Fruit fly (Drosophila melanogaster): ENCODE results near the gene Tpr2.

Tpr2 gene

dm6 chr2L:16491123-16491751, at the start of gene Tpr2:
TSS of gene Tpr2 (plus strand) at chr2L:16491540.
- TF ChIP-seq EcR (GFP tag; optimal IDR thresholded peaks at IDR 0.05) (no peak), usp (GFP tag; optimal IDR thresholded peaks at IDR 0.05) (no peak), CG8478 (optimal IDR thresholded peaks at IDR 0.05) (no peak), Dll (optimal IDR thresholded peaks at IDR 0.05) (no peak), pan (optimal IDR thresholded peaks at IDR 0.05) (peak; percentile 62)

- TF ChIP-seq psq (optimal IDR thresholded peaks at IDR 0.05), result no peak
- TF ChIP-seq EcR (GFP tag; optimal IDR thresholded peaks at IDR 0.05), result no peak
- TF ChIP-seq CG8478 (optimal IDR thresholded peaks at IDR 0.05), result no peak
- TF ChIP-seq pan (optimal IDR thresholded peaks at IDR 0.05), result no peak
- TF ChIP-seq usp (GFP tag; optimal IDR thresholded peaks at IDR 0.05), result no peak
- no peak for TF ChIP-seq Dll (optimal IDR thresholded peaks at IDR 0.05)
These were observed 48.7 kb upstream of the Tpr2 start for dm6 chr2L:16442620-16443019.

dm6 chr2L:16445034-16445433, 46.3 kb upstream of the Tpr2 start, which contains the start of gene Idgf1:
TSS of gene Idgf1 (plus strand) at chr2L:16445278.
- TF ChIP-seq psq (optimal IDR thresholded peaks at IDR 0.05) (no peak), pan (optimal IDR thresholded peaks at IDR 0.05) (no peak), usp (GFP tag; optimal IDR thresholded peaks at IDR 0.05) (no peak), Dll (optimal IDR thresholded peaks at IDR 0.05) (no peak), CG8478 (optimal IDR thresholded peaks at IDR 0.05) (no peak), EcR (GFP tag; optimal IDR thresholded peaks at IDR 0.05) (no peak)

dm6 chr2L:16446975-16447509, 44.3 kb upstream of the Tpr2 start, which contains the start of gene Idgf2:
TSS of gene Idgf2 (plus strand) at chr2L:16447330.
- TF ChIP-seq EcR (GFP tag; optimal IDR thresholded peaks at IDR 0.05) (no peak), CG8478 (optimal IDR thresholded peaks at IDR 0.05) (no peak), pan (optimal IDR thresholded peaks at IDR 0.05) (no peak), Dll (optimal IDR thresholded peaks at IDR 0.05) (no peak), usp (GFP tag; optimal IDR thresholded peaks at IDR 0.05) (no peak), psq (optimal IDR thresholded peaks at IDR 0.05) (no peak)

- TF ChIP-seq usp (GFP tag; optimal IDR thresholded peaks at IDR 0.05) (no peak), psq (optimal IDR thresholded peaks at IDR 0.05) (no peak), CG8478 (optimal IDR thresholded peaks at IDR 0.05) (no peak), pan (optimal IDR thresholded peaks at IDR 0.05) (no peak), EcR (GFP tag; optimal IDR thresholded peaks at IDR 0.05) (peak in 1 of 2 experiments; percentile 84), Dll (optimal IDR thresholded peaks at IDR 0.05) (no peak)
These were observed 43.4 kb upstream of the Tpr2 start for dm6 chr2L:16447875-16448412.

- TF ChIP-seq usp (GFP tag; optimal IDR thresholded peaks at IDR 0.05) (no peak), EcR (GFP tag; optimal IDR thresholded peaks at IDR 0.05) (no peak), Dll (optimal IDR thresholded peaks at IDR 0.05) (no peak), psq (optimal IDR thresholded peaks at IDR 0.05) (no peak)
These were observed 42.7 kb upstream of the Tpr2 start, which contains the start of gene CG5888 for dm6 chr2L:16448451-16449206. TSS of gene CG5888 (minus strand) at chr2L:16448469.

- TF ChIP-seq usp (GFP tag; optimal IDR thresholded peaks at IDR 0.05), result no peak
- no peak for TF ChIP-seq EcR (GFP tag; optimal IDR thresholded peaks at IDR 0.05)
- no peak for TF ChIP-seq pan (optimal IDR thresholded peaks at IDR 0.05)
- TF ChIP-seq Dll (optimal IDR thresholded peaks at IDR 0.05), result no peak
- no peak for TF ChIP-seq psq (optimal IDR thresholded peaks at IDR 0.05)
- no peak for TF ChIP-seq CG8478 (optimal IDR thresholded peaks at IDR 0.05)
These were observed 40.4 kb upstream of the Tpr2 start, which contains the start of gene Idgf3 for dm6 chr2L:16450891-16451290. TSS of gene Idgf3 (plus strand) at chr2L:16450907.

dm6 chr2L:16451858-16452257, 39.5 kb upstream of the Tpr2 start:
- TF ChIP-seq Dll (optimal IDR thresholded peaks at IDR 0.05), result no peak
- no peak for TF ChIP-seq CG8478 (optimal IDR thresholded peaks at IDR 0.05)
- no peak for TF ChIP-seq pan (optimal IDR thresholded peaks at IDR 0.05)
- TF ChIP-seq psq (optimal IDR thresholded peaks at IDR 0.05), result no peak
- TF ChIP-seq EcR (GFP tag; optimal IDR thresholded peaks at IDR 0.05), result no peak
- no peak for TF ChIP-seq usp (GFP tag; optimal IDR thresholded peaks at IDR 0.05)

- TF ChIP-seq EcR (GFP tag; optimal IDR thresholded peaks at IDR 0.05), result no peak
- TF ChIP-seq CG8478 (optimal IDR thresholded peaks at IDR 0.05), result no peak
- no peak for TF ChIP-seq pan (optimal IDR thresholded peaks at IDR 0.05)
- no peak for TF ChIP-seq psq (optimal IDR thresholded peaks at IDR 0.05)
- TF ChIP-seq usp (GFP tag; optimal IDR thresholded peaks at IDR 0.05), result no peak
- no peak for TF ChIP-seq Dll (optimal IDR thresholded peaks at IDR 0.05)
These were observed 33.0 kb upstream of the Tpr2 start for dm6 chr2L:16458385-16458784.

- TF ChIP-seq EcR (GFP tag; optimal IDR thresholded peaks at IDR 0.05) (no peak), usp (GFP tag; optimal IDR thresholded peaks at IDR 0.05) (no peak), pan (optimal IDR thresholded peaks at IDR 0.05) (no peak), psq (optimal IDR thresholded peaks at IDR 0.05) (no peak), Dll (optimal IDR thresholded peaks at IDR 0.05) (no peak), CG8478 (optimal IDR thresholded peaks at IDR 0.05) (no peak)
These were observed 27.7 kb upstream of the Tpr2 start for dm6 chr2L:16463657-16464056.

dm6 chr2L:16469749-16470148, 21.6 kb upstream of the Tpr2 start:
- TF ChIP-seq CG8478 (optimal IDR thresholded peaks at IDR 0.05), result no peak
- TF ChIP-seq psq (optimal IDR thresholded peaks at IDR 0.05), result no peak
- TF ChIP-seq pan (optimal IDR thresholded peaks at IDR 0.05), result no peak
- no peak for TF ChIP-seq Dll (optimal IDR thresholded peaks at IDR 0.05)
- no peak for TF ChIP-seq usp (GFP tag; optimal IDR thresholded peaks at IDR 0.05)
- no peak for TF ChIP-seq EcR (GFP tag; optimal IDR thresholded peaks at IDR 0.05)

dm6 chr2L:16472184-16472583, 19.2 kb upstream of the Tpr2 start:
- TF ChIP-seq usp (GFP tag; optimal IDR thresholded peaks at IDR 0.05) (no peak), EcR (GFP tag; optimal IDR thresholded peaks at IDR 0.05) (no peak)
